Fruit fly (Drosophila melanogaster) whole organism, embryonic: Measurements from ENCODE around the gene RanGAP.
A peak's percentile ranks its signal among the peaks of the same experiment; 100 is the strongest.

Experiments used
- Abd-B ChIP-seq: fragments of 200-800 bp; sonication (Bioruptor generic); optimal IDR thresholded peaks from 2 replicates; lab custom pipeline; 2018; ENCODE audit warnings: missing biosample characterization, mild to moderate bottlenecking, missing genetic modification characterization, moderate library complexity
- CG10147 ChIP-seq: fragments of 200-800 bp; sonication (Bioruptor generic); optimal IDR thresholded peaks from 2 replicates; lab custom pipeline; 2019; ENCODE audit warnings: missing biosample characterization, mild to moderate bottlenecking, missing genetic modification characterization, moderate library complexity
- CG10654 ChIP-seq: fragments of 200-800 bp; sonication (Bioruptor generic); optimal IDR thresholded peaks from 2 replicates; lab custom pipeline; 2016; ENCODE audit warnings: missing biosample characterization, missing genetic modification characterization
- CG4820 ChIP-seq: fragments of 200-800 bp; sonication (Bioruptor generic); optimal IDR thresholded peaks from 3 replicates; lab custom pipeline; 2016; ENCODE audit warnings: missing biosample characterization, missing genetic modification characterization
- CG7372 ChIP-seq: fragments of 200-800 bp; sonication (Bioruptor generic); IDR thresholded peaks from 2 replicates; pipeline ENCODE4 v1.3.6; 2022; ENCODE audit warnings: missing biosample characterization, missing genetic modification characterization
- CG8765 ChIP-seq: fragments of 200-800 bp; sonication (Bioruptor generic); IDR thresholded peaks from 2 replicates; pipeline ENCODE4 v1.3.6; 2022; ENCODE audit warnings: missing biosample characterization, missing genetic modification characterization
- HLH3B ChIP-seq: fragments of 200-800 bp; sonication (Bioruptor generic); IDR thresholded peaks from 2 replicates; pipeline ENCODE4 v1.3.6; 2022; ENCODE audit warnings: missing biosample characterization, missing genetic modification characterization
- Lim3 ChIP-seq: fragments of 200-800 bp; sonication (Bioruptor generic); IDR thresholded peaks from 2 replicates; pipeline ENCODE4 v1.3.6; 2022; ENCODE audit warnings: missing biosample characterization, missing genetic modification characterization
- Xbp1 ChIP-seq: fragments of 200-800 bp; sonication (Bioruptor generic); optimal IDR thresholded peaks from 3 replicates; lab custom pipeline; 2016; ENCODE audit warnings: missing biosample characterization, mild to moderate bottlenecking, missing genetic modification characterization
- da ChIP-seq: fragments of 200-800 bp; sonication (Bioruptor generic); optimal IDR thresholded peaks from 2 replicates; lab custom pipeline; 2016; ENCODE audit warnings: missing biosample characterization, missing genetic modification characterization
- en ChIP-seq: fragments of 200-800 bp; sonication (Bioruptor generic); optimal IDR thresholded peaks from 2 replicates; lab custom pipeline; 2016; ENCODE audit warnings: missing biosample characterization, missing genetic modification characterization
- nerfin-2 ChIP-seq: fragments of 200-800 bp; sonication (Bioruptor generic); IDR thresholded peaks from 2 replicates; pipeline ENCODE4 v1.3.6; 2022; ENCODE audit warnings: missing biosample characterization, missing genetic modification characterization; ENCODE audit not compliant: partially characterized antibody
- phol ChIP-seq: fragments of 200-800 bp; sonication (Bioruptor generic); optimal IDR thresholded peaks from 3 replicates; lab custom pipeline; 2018; ENCODE audit warnings: missing biosample characterization, mild to moderate bottlenecking, missing genetic modification characterization, moderate library complexity
- sug ChIP-seq: fragments of 200-800 bp; optimal IDR thresholded peaks from 2 replicates; lab custom pipeline; 2019; ENCODE audit warnings: missing biosample characterization, mild to moderate bottlenecking, missing genetic modification characterization, moderate library complexity
- tio ChIP-seq: fragments of 200-800 bp; sonication (Bioruptor generic); optimal IDR thresholded peaks from 2 replicates; lab custom pipeline; 2017; ENCODE audit warnings: missing biosample characterization, missing genetic modification characterization, inconsistent platforms
- z ChIP-seq: fragments of 200-800 bp; sonication (Bioruptor generic); IDR thresholded peaks from 3 replicates; pipeline ENCODE4 v1.3.6; 2022; ENCODE audit warnings: missing biosample characterization, missing genetic modification characterization

Gene RanGAP

dm6 chr2L:19492934-19493686 lies 51.4 kb downstream of the RanGAP start, which contains the start of the genes swm and Ctu2 (continued):
- TF ChIP-seq phol (tag; lab: Kevin White, UChicago) (peak; percentile 79), Abd-B (GFP tag; lab: Kevin White, UChicago) (peak; percentile 67), HLH3B (GFP tag; lab: Robert Waterston, UW) (peak; percentile 53; the same call in 1 of the 2 replicates), da (GFP tag; lab: Kevin White, UChicago) (no peak), z (GFP tag; lab: Robert Waterston, UW) (no peak), CG10147 (GFP tag; lab: Kevin White, UChicago) (peak; percentile 51), tio (GFP tag; lab: Kevin White, UChicago) (no peak), CG10654 (GFP tag; lab: Kevin White, UChicago) (peak; percentile 14), Xbp1 (GFP tag; lab: Kevin White, UChicago) (peak; percentile 68), CG7372 (GFP tag; lab: Robert Waterston, UW) (peak; percentile 57; the same call in 1 of the 2 replicates), sug (peak; percentile 85), Lim3 (GFP tag; lab: Robert Waterston, UW) (no peak), nerfin-2 (GFP tag; lab: Robert Waterston, UW) (0 out of 2 replicates have a peak, but pooled peaks have one; percentile 50), en (GFP tag; lab: Kevin White, UChicago) (no peak), CG8765 (GFP tag; lab: Robert Waterston, UW) (no peak), CG4820 (GFP tag; lab: Kevin White, UChicago) (peak; percentile 38)
